Worm (Caenorhabditis elegans) whole organism, L1 larva: ENCODE results near the gene srg-66.

ENCODE experiments used
- blmp-1 ChIP-seq: fragments of 150-350 bp; optimal IDR thresholded peaks from 2 replicates; lab custom pipeline; 2014; ENCODE audit warnings: missing biosample characterization, missing genetic modification characterization
- lin-39 ChIP-seq: fragments of 150-350 bp; optimal IDR thresholded peaks from 2 replicates; lab custom pipeline; 2014; ENCODE audit warnings: missing biosample characterization, missing genetic modification reagents, missing genetic modification characterization
- mdl-1 ChIP-seq, 2 experiments: fragments of 150-350 bp; optimal IDR thresholded peaks; 2 replicates each; lab custom pipeline; 2014 to 2017; ENCODE audit warnings: missing biosample characterization in 2 of 2, missing genetic modification characterization in 2 of 2, inconsistent platforms in 1 of 2
- nhr-11 ChIP-seq: fragments of 150-350 bp; optimal IDR thresholded peaks from 2 replicates; lab custom pipeline; 2014; ENCODE audit warnings: missing biosample characterization, missing genetic modification characterization
- nhr-76 ChIP-seq: sonication (generic microtip); optimal IDR thresholded peaks from 2 replicates; lab custom pipeline; 2017; ENCODE audit warnings: missing biosample characterization, missing genetic modification characterization
- snpc-4 ChIP-seq: fragments of 150-350 bp; optimal IDR thresholded peaks from 2 replicates; lab custom pipeline; 2014; ENCODE audit warnings: missing biosample characterization, missing genetic modification characterization
- unc-62 ChIP-seq: fragments of 150-350 bp; optimal IDR thresholded peaks from 2 replicates; lab custom pipeline; 2014; ENCODE audit warnings: missing biosample characterization, missing genetic modification reagents, missing genetic modification characterization

DNA sequence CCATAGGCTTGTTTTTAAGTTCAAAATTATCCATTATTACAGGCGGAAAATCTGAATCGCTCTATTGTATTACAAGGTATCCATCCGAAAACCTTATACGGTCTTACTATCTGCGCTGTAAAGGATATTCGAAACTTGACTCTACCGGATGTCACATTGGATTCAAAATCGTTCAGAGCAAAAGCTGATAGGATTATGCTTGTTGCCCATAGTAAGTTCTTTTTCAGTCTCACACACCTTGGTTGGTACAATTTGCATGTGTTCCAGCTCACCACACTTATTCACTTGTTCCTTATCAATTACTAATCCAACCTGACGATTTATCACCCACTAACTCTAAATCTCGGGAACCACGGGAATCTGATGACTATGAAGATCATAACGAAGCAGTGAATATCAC, 45.5 kb upstream of the srg-66 start:
- TF ChIP-seq nhr-11 (tag; lab: Kevin White, UChicago) = no peak
- no peak for TF ChIP-seq unc-62
- TF ChIP-seq snpc-4 = no peak
- TF ChIP-seq mdl-1 (tag; optimal IDR thresholded peaks at IDR 0.05; lab: Kevin White, UChicago) = no peak
- TF ChIP-seq lin-39 = no peak
- no peak for TF ChIP-seq nhr-76 (tag; lab: Kevin White, UChicago)
- no peak for TF ChIP-seq blmp-1 (tag; lab: Kevin White, UChicago)
